Worm (Caenorhabditis elegans): ENCODE data around the gene bkip-1.
"Not testable (repeated sequence)": the region's sequence is repeated elsewhere in the genome, so short reads cannot be mapped to it uniquely, and the experiment has no call there.

Gene bkip-1

ce11 chrII:14137538-14137937 lies 36.5 kb downstream of the bkip-1 start, which contains the start of gene K09E4.1:
TSS of gene K09E4.1 (plus strand) at chrII:14137838.
- no peak for TF ChIP-seq nhr-111 (GFP tag; optimal IDR thresholded peaks at IDR 0.05)
- TF ChIP-seq zfp-3 (GFP tag; conservative IDR thresholded peaks at IDR 0.05): no peak
- no peak for TF ChIP-seq hif-1 (tag; optimal IDR thresholded peaks at IDR 0.05)
- TF ChIP-seq attf-4 (tag; optimal IDR thresholded peaks at IDR 0.05): no peak
- no peak for TF ChIP-seq snpc-1.2 (GFP tag; IDR thresholded peaks at IDR 0.05)
- TF ChIP-seq egl-27 (tag; optimal IDR thresholded peaks at IDR 0.05): no peak
- TF ChIP-seq daf-12 (tag; optimal IDR thresholded peaks at IDR 0.05): no peak
- no peak for TF ChIP-seq ama-1 (optimal IDR thresholded peaks at IDR 0.05)
- TF ChIP-seq nhr-237 (tag; optimal IDR thresholded peaks at IDR 0.05): no peak
- no peak for TF ChIP-seq nhr-25 (tag; optimal IDR thresholded peaks at IDR 0.05; ENCODE audit: borderline replicate concordance, insufficient read depth)
- no peak for TF ChIP-seq skn-1 (tag; optimal IDR thresholded peaks at IDR 0.05)
- TF ChIP-seq mep-1 (tag; optimal IDR thresholded peaks at IDR 0.05): no peak
- TF ChIP-seq ztf-11 (tag; optimal IDR thresholded peaks at IDR 0.05): no peak

- TF ChIP-seq set-16 (GFP tag; IDR thresholded peaks at IDR 0.05) (peak; percentile 88), dmd-6 (GFP tag; IDR thresholded peaks at IDR 0.05) (no peak), aha-1 (tag) (peak; percentile 77)
Observed at ce11 chrII:14138849-14139419, 37.9 kb downstream of the bkip-1 start.

- TF ChIP-seq tra-1 (GFP tag; IDR thresholded peaks at IDR 0.05): 0 out of 2 replicates have a peak, but pooled peaks have one; percentile 18
- peak; percentile 60; the same call in 1 of the 2 replicates for TF ChIP-seq vab-7 (GFP tag; IDR thresholded peaks at IDR 0.05)
- TF ChIP-seq T26A8.4 (GFP tag; IDR thresholded peaks at IDR 0.05): peak; percentile 72
- TF ChIP-seq dpl-1 (GFP tag; optimal IDR thresholded peaks at IDR 0.05): peak; percentile 48
- TF ChIP-seq php-3 (GFP tag; IDR thresholded peaks at IDR 0.05): peak; percentile 11; the same call in 1 of the 2 replicates
- peak; percentile 56; the same call in 1 of the 2 replicates for TF ChIP-seq lim-7 (GFP tag; IDR thresholded peaks at IDR 0.05)
- 0 out of 2 replicates have a peak, but pooled peaks have one; percentile 50 for TF ChIP-seq saeg-2 (GFP tag; IDR thresholded peaks at IDR 0.05)
- 0 out of 2 replicates have a peak, but pooled peaks have one; percentile 52 for TF ChIP-seq dmd-9 (GFP tag; IDR thresholded peaks at IDR 0.05)
- TF ChIP-seq hlh-11 (tag; optimal IDR thresholded peaks at IDR 0.05): peak; percentile 18
- TF ChIP-seq hlh-30 (tag; optimal IDR thresholded peaks at IDR 0.05; ENCODE audit: insufficient read depth): peak; percentile 22
- TF ChIP-seq lsy-2 (tag; optimal IDR thresholded peaks at IDR 0.05): peak in 1 of 2 experiments; percentile 63
- TF ChIP-seq madf-9 (GFP tag; conservative IDR thresholded peaks at IDR 0.05): peak; percentile 41; the same call in 1 of the 2 replicates
- peak; percentile 50 for TF ChIP-seq nhr-102 (tag; optimal IDR thresholded peaks at IDR 0.05)
- TF ChIP-seq hmg-1.1 (GFP tag; IDR thresholded peaks at IDR 0.05): peak; percentile 84
- TF ChIP-seq mes-2 (tag; optimal IDR thresholded peaks at IDR 0.05; ENCODE audit: poor library complexity, severe bottlenecking): peak; percentile 87
- TF ChIP-seq nhr-77 (tag; optimal IDR thresholded peaks at IDR 0.05): peak; percentile 51
- TF ChIP-seq arid-1 (GFP tag; conservative IDR thresholded peaks at IDR 0.05): peak; percentile 52; the same call in 1 of the 2 replicates
- TF ChIP-seq ctbp-1 (GFP tag; IDR thresholded peaks at IDR 0.05): 0 out of 2 replicates have a peak, but pooled peaks have one; percentile 46
- peak; percentile 53 for TF ChIP-seq dve-1 (tag; optimal IDR thresholded peaks at IDR 0.05; ENCODE audit: insufficient read depth)
- peak; percentile 13 for TF ChIP-seq unc-130 (GFP tag; optimal IDR thresholded peaks at IDR 0.05)
- not testable (repeated sequence) for TF ChIP-seq daf-16 (GFP tag; optimal IDR thresholded peaks at IDR 0.05)
- TF ChIP-seq daf-16 (tag; optimal IDR thresholded peaks at IDR 0.05): peak; percentile 15
- TF ChIP-seq dmd-6 (GFP tag; IDR thresholded peaks at IDR 0.05): peak; percentile 46
- peak; percentile 33 for TF ChIP-seq rbr-2 (tag; optimal IDR thresholded peaks at IDR 0.05)
- TF ChIP-seq lin-1 (GFP tag; IDR thresholded peaks at IDR 0.05): 0 out of 2 replicates have a peak, but pooled peaks have one; percentile 22
- peak; percentile 67 for TF ChIP-seq ceh-20 (GFP tag; IDR thresholded peaks at IDR 0.05)
- peak; percentile 34 for TF ChIP-seq mep-1 (tag; optimal IDR thresholded peaks at IDR 0.05)
- TF ChIP-seq lin-38 (GFP tag; IDR thresholded peaks at IDR 0.05): peak; percentile 87
- 0 out of 4 replicates have a peak, but pooled peaks of 1 of the 2 experiments have one; percentile 31 for TF ChIP-seq madf-5 (GFP tag; IDR thresholded peaks at IDR 0.05)
- TF ChIP-seq ceh-44 (GFP tag; IDR thresholded peaks at IDR 0.05): peak; percentile 47; the same call in 1 of the 2 replicates
- TF ChIP-seq nhr-42 (GFP tag; IDR thresholded peaks at IDR 0.05): peak; percentile 89
Observed at ce11 chrII:14142098-14142554, 41.1 kb downstream of the bkip-1 start, which contains the start of gene cacn-1. TSS of gene cacn-1 (minus strand) at chrII:14142148.

All from whole organism, L4 larva.